Fruit fly (Drosophila melanogaster) whole organism, embryonic: ENCODE results near the gene ball.

Source experiments
- Atf-2 ChIP-seq: fragments of 200-800 bp; sonication (Bioruptor generic); optimal IDR thresholded peaks from 2 replicates; lab custom pipeline; 2016; ENCODE audit warnings: missing biosample characterization, missing genetic modification characterization
- Bteb2 ChIP-seq: fragments of 200-800 bp; sonication (Bioruptor generic); optimal IDR thresholded peaks from 2 replicates; lab custom pipeline; 2016; ENCODE audit warnings: missing biosample characterization, missing genetic modification characterization
- C15 ChIP-seq: fragments of 200-800 bp; sonication (Bioruptor generic); IDR thresholded peaks from 3 replicates; pipeline ENCODE4 v1.3.6; 2022; ENCODE audit warnings: missing biosample characterization, missing genetic modification characterization
- CG10543 ChIP-seq: fragments of 200-800 bp; sonication (Bioruptor generic); optimal IDR thresholded peaks from 3 replicates; lab custom pipeline; 2017; ENCODE audit warnings: missing biosample characterization, mild to moderate bottlenecking, missing genetic modification characterization, moderate library complexity
- CG10979 ChIP-seq: fragments of 200-800 bp; sonication (Bioruptor generic); optimal IDR thresholded peaks from 2 replicates; lab custom pipeline; 2018; ENCODE audit warnings: missing biosample characterization, mild to moderate bottlenecking, missing genetic modification characterization, moderate library complexity
- CG11093 ChIP-seq: fragments of 200-800 bp; sonication (Bioruptor generic); IDR thresholded peaks from 3 replicates; pipeline ENCODE4 v1.3.6; 2022; ENCODE audit warnings: missing biosample characterization, missing genetic modification characterization
- CG11398 ChIP-seq: fragments of 200-800 bp; sonication (Bioruptor generic); optimal IDR thresholded peaks from 2 replicates; lab custom pipeline; 2016; ENCODE audit warnings: missing biosample characterization, missing genetic modification characterization
- CG11695 ChIP-seq: fragments of 200-800 bp; sonication (Bioruptor generic); IDR thresholded peaks from 3 replicates; pipeline ENCODE4 v1.3.6; 2022; ENCODE audit warnings: missing biosample characterization, missing genetic modification characterization
- CG13287 ChIP-seq: fragments of 200-800 bp; sonication (Bioruptor generic); IDR thresholded peaks from 2 replicates; pipeline ENCODE4 v1.3.6; 2022; ENCODE audit warnings: missing biosample characterization, missing genetic modification characterization; ENCODE audit not compliant: partially characterized antibody
- CG13424 ChIP-seq: fragments of 200-800 bp; sonication (Bioruptor generic); optimal IDR thresholded peaks from 2 replicates; lab custom pipeline; 2019; ENCODE audit warnings: missing biosample characterization, mild to moderate bottlenecking, missing genetic modification characterization, moderate library complexity
- CG13775 ChIP-seq: fragments of 200-800 bp; sonication (Bioruptor generic); optimal IDR thresholded peaks from 3 replicates; lab custom pipeline; 2017; ENCODE audit warnings: missing biosample characterization, mild to moderate bottlenecking, missing genetic modification characterization
- CG14710 ChIP-seq: fragments of 200-800 bp; sonication (Bioruptor generic); optimal IDR thresholded peaks from 3 replicates; lab custom pipeline; 2019; ENCODE audit warnings: missing biosample characterization, mild to moderate bottlenecking, missing genetic modification characterization, moderate library complexity
- CG1529 ChIP-seq: fragments of 200-800 bp; sonication (Bioruptor generic); optimal IDR thresholded peaks from 3 replicates; lab custom pipeline; 2018; ENCODE audit warnings: missing biosample characterization, missing genetic modification characterization
- CG15514 ChIP-seq: fragments of 200-800 bp; sonication (Bioruptor generic); optimal IDR thresholded peaks from 3 replicates; lab custom pipeline; 2017; ENCODE audit warnings: missing biosample characterization, missing genetic modification characterization, mild to moderate bottlenecking, moderate library complexity, missing genetic modification reagents
- CG16863 ChIP-seq: fragments of 200-800 bp; sonication (Bioruptor generic); optimal IDR thresholded peaks from 3 replicates; lab custom pipeline; 2016; ENCODE audit warnings: missing biosample characterization, missing genetic modification characterization
- CG17328 ChIP-seq: fragments of 200-800 bp; sonication (Bioruptor generic); IDR thresholded peaks from 2 replicates; pipeline ENCODE4 v1.3.6; 2022; ENCODE audit warnings: missing biosample characterization, missing genetic modification characterization
- CG17359 ChIP-seq: fragments of 200-800 bp; sonication (Bioruptor generic); optimal IDR thresholded peaks from 3 replicates; lab custom pipeline; 2018; ENCODE audit warnings: missing biosample characterization, mild to moderate bottlenecking, missing genetic modification characterization, moderate library complexity
- CG1832 ChIP-seq: fragments of 200-800 bp; sonication (Bioruptor generic); optimal IDR thresholded peaks from 2 replicates; lab custom pipeline; 2017; ENCODE audit warnings: missing biosample characterization, mild to moderate bottlenecking, missing genetic modification characterization, inconsistent platforms
- CG18476 ChIP-seq: fragments of 200-800 bp; sonication (Bioruptor generic); optimal IDR thresholded peaks from 2 replicates; lab custom pipeline; 2016; ENCODE audit warnings: missing biosample characterization, mild to moderate bottlenecking, missing genetic modification characterization
- CG3065 ChIP-seq: fragments of 200-800 bp; sonication (Bioruptor generic); optimal IDR thresholded peaks from 2 replicates; lab custom pipeline; 2016; ENCODE audit warnings: missing biosample characterization, missing genetic modification characterization
- CG7271 ChIP-seq: fragments of 200-800 bp; sonication (Bioruptor generic); optimal IDR thresholded peaks from 2 replicates; lab custom pipeline; 2018; ENCODE audit warnings: missing biosample characterization, mild to moderate bottlenecking, missing genetic modification characterization, moderate library complexity
- Deaf1 ChIP-seq: fragments of 200-800 bp; optimal IDR thresholded peaks from 3 replicates; lab custom pipeline; 2019; ENCODE audit warnings: missing biosample characterization, mild to moderate bottlenecking, missing genetic modification characterization, moderate library complexity
- Dek ChIP-seq: fragments of 200-800 bp; sonication (Bioruptor generic); optimal IDR thresholded peaks from 3 replicates; lab custom pipeline; 2019; ENCODE audit warnings: missing biosample characterization, mild to moderate bottlenecking, missing genetic modification characterization, moderate library complexity
- E2f2 ChIP-seq: fragments of 200-800 bp; sonication (Bioruptor generic); IDR thresholded peaks from 2 replicates; pipeline ENCODE4 v1.3.6; 2022; ENCODE audit warnings: missing biosample characterization, missing genetic modification characterization
- Med ChIP-seq: fragments of 200-800 bp; sonication (Bioruptor generic); peaks from one replicate; lab custom pipeline; 2016; ENCODE audit warnings: missing biosample characterization, missing genetic modification characterization, mild to moderate bottlenecking, inconsistent platforms, moderate library complexity
- Mrtf ChIP-seq: fragments of 200-800 bp; sonication (Bioruptor generic); IDR thresholded peaks from 3 replicates; pipeline ENCODE4 v1.3.6; 2022; ENCODE audit warnings: missing biosample characterization, missing genetic modification characterization
- Nf-YC ChIP-seq: fragments of 200-800 bp; optimal IDR thresholded peaks from 3 replicates; lab custom pipeline; 2019; ENCODE audit warnings: missing biosample characterization, mild to moderate bottlenecking, missing genetic modification characterization, moderate library complexity
- PHDP ChIP-seq: fragments of 200-800 bp; sonication (Bioruptor generic); optimal IDR thresholded peaks from 3 replicates; lab custom pipeline; 2018; ENCODE audit warnings: missing biosample characterization, mild to moderate bottlenecking, missing genetic modification characterization, moderate library complexity
- Ptx1 ChIP-seq: fragments of 200-800 bp; sonication (Bioruptor generic); IDR thresholded peaks from 2 replicates; pipeline ENCODE4 v1.3.6; 2022; ENCODE audit warnings: missing biosample characterization, missing genetic modification characterization
- Side ChIP-seq: fragments of 200-800 bp; sonication (Bioruptor generic); optimal IDR thresholded peaks from 2 replicates; lab custom pipeline; 2016; ENCODE audit warnings: missing biosample characterization, missing genetic modification characterization
- bsh ChIP-seq, 2 experiments: fragments of 200-800 bp; sonication (Bioruptor generic); optimal IDR thresholded peaks; 2 replicates each; lab custom pipeline; 2017 to 2018; ENCODE audit warnings: mild to moderate bottlenecking in 2 of 2, missing biosample characterization in 2 of 2, missing genetic modification characterization in 2 of 2, moderate library complexity in 1 of 2
- chinmo ChIP-seq: fragments of 200-800 bp; sonication (Bioruptor generic); IDR thresholded peaks from 4 replicates; pipeline ENCODE4 v1.3.6; 2022; ENCODE audit warnings: missing biosample characterization, missing genetic modification characterization; ENCODE audit not compliant: partially characterized antibody
- dmrt11E ChIP-seq: fragments of 200-800 bp; sonication (Bioruptor generic); optimal IDR thresholded peaks from 3 replicates; lab custom pipeline; 2018; ENCODE audit warnings: missing biosample characterization, mild to moderate bottlenecking, missing genetic modification characterization, moderate library complexity
- en ChIP-seq: fragments of 200-800 bp; sonication (Bioruptor generic); optimal IDR thresholded peaks from 2 replicates; lab custom pipeline; 2016; ENCODE audit warnings: missing biosample characterization, missing genetic modification characterization
- gsb ChIP-seq: fragments of 200-800 bp; sonication (Bioruptor generic); IDR thresholded peaks from 2 replicates; pipeline ENCODE4 v1.3.6; 2022; ENCODE audit warnings: missing biosample characterization, missing genetic modification characterization
- hb ChIP-seq: fragments of 200-800 bp; sonication (Bioruptor generic); IDR thresholded peaks from 3 replicates; pipeline ENCODE4 v1.3.6; 2022; ENCODE audit warnings: missing biosample characterization, missing genetic modification characterization; ENCODE audit not compliant: partially characterized antibody
- klu ChIP-seq: fragments of 200-800 bp; sonication (Bioruptor generic); IDR thresholded peaks from 2 replicates; pipeline ENCODE4 v1.3.6; 2022; ENCODE audit warnings: missing biosample characterization, missing genetic modification characterization
- lab ChIP-seq: fragments of 200-800 bp; sonication (Bioruptor generic); optimal IDR thresholded peaks from 3 replicates; lab custom pipeline; 2017; ENCODE audit warnings: missing biosample characterization, missing genetic modification characterization, mild to moderate bottlenecking, moderate library complexity, missing genetic modification reagents
- p53 ChIP-seq: fragments of 200-800 bp; sonication (Bioruptor generic); optimal IDR thresholded peaks from 2 replicates; lab custom pipeline; 2016; ENCODE audit warnings: missing biosample characterization, missing genetic modification characterization
- pho ChIP-seq: fragments of 200-800 bp; sonication (Bioruptor generic); optimal IDR thresholded peaks from 2 replicates; lab custom pipeline; 2016; ENCODE audit warnings: missing biosample characterization, missing genetic modification characterization
- phol ChIP-seq: fragments of 200-800 bp; sonication (Bioruptor generic); optimal IDR thresholded peaks from 3 replicates; lab custom pipeline; 2018; ENCODE audit warnings: missing biosample characterization, mild to moderate bottlenecking, missing genetic modification characterization, moderate library complexity
- pum ChIP-seq: fragments of 200-800 bp; sonication (Bioruptor generic); optimal IDR thresholded peaks from 2 replicates; lab custom pipeline; 2016; ENCODE audit warnings: missing biosample characterization, missing genetic modification characterization
- sens ChIP-seq: fragments of 200-800 bp; sonication (Bioruptor generic); peaks from one replicate; lab custom pipeline; 2016; ENCODE audit warnings: missing biosample characterization, missing genetic modification characterization
- sima ChIP-seq: fragments of 200-800 bp; sonication (Bioruptor generic); optimal IDR thresholded peaks from 2 replicates; lab custom pipeline; 2016; ENCODE audit warnings: missing biosample characterization, missing genetic modification characterization
- trh ChIP-seq: fragments of 200-800 bp; sonication (Bioruptor generic); optimal IDR thresholded peaks from 2 replicates; lab custom pipeline; 2016; ENCODE audit warnings: missing biosample characterization, missing genetic modification characterization
- vvl ChIP-seq: fragments of 200-800 bp; sonication (Bioruptor generic); IDR thresholded peaks from 2 replicates; pipeline ENCODE4 v1.3.6; 2022; ENCODE audit warnings: missing biosample characterization, missing genetic modification characterization

ball gene

dm6 chr3R:26866577-26867456 lies at the start of gene ball, which contains the start of gene His2Av (continued):
- 0 out of 3 replicates have a peak, but pooled peaks have one; percentile 47 for TF ChIP-seq CG11093 (GFP tag; lab: Robert Waterston, UW)
- TF ChIP-seq, all 482 proteins: peak for 437

- TF ChIP-seq CG3065: no peak
- peak in 1 of 2 experiments; percentile 43 for TF ChIP-seq bsh (GFP tag; optimal IDR thresholded peaks at IDR 0.05; lab: Kevin White, UChicago)
- no peak for TF ChIP-seq CG13424 (tag; lab: Kevin White, UChicago)
- peak; percentile 79 for TF ChIP-seq CG15514 (GFP tag; lab: Kevin White, UChicago)
- TF ChIP-seq Nf-YC (tag; lab: Kevin White, UChicago): peak; percentile 41
- peak; percentile 18 for TF ChIP-seq CG11398 (GFP tag; lab: Kevin White, UChicago)
- peak; percentile 39 for TF ChIP-seq CG14710 (tag; lab: Kevin White, UChicago)
- peak; percentile 63 for TF ChIP-seq pho
- peak; percentile 95 for TF ChIP-seq Med (GFP tag; lab: Kevin White, UChicago)
- peak; percentile 46; the same call in 2 of the 3 replicates for TF ChIP-seq CG11695
- peak; percentile 64 for TF ChIP-seq CG17359
- peak; percentile 48; the same call in 1 of the 2 replicates for TF ChIP-seq gsb (GFP tag; lab: Robert Waterston, UW)
- TF ChIP-seq Atf-2 (GFP tag; lab: Kevin White, UChicago): no peak
- TF ChIP-seq E2f2 (GFP tag; lab: Robert Waterston, UW): 0 out of 2 replicates have a peak, but pooled peaks have one; percentile 30
- peak; percentile 67 for TF ChIP-seq Side (GFP tag; lab: Kevin White, UChicago)
- no peak for TF ChIP-seq en (GFP tag; lab: Kevin White, UChicago)
- TF ChIP-seq hb (GFP tag; lab: Robert Waterston, UW): no peak
- TF ChIP-seq Deaf1 (tag; lab: Kevin White, UChicago): peak; percentile 73
- TF ChIP-seq CG17328 (GFP tag; lab: Robert Waterston, UW): peak; percentile 34
- TF ChIP-seq klu (GFP tag; lab: Robert Waterston, UW): no peak
- TF ChIP-seq CG16863: no peak
- TF ChIP-seq pum: no peak
- TF ChIP-seq lab (GFP tag; lab: Kevin White, UChicago): peak; percentile 92
- no peak for TF ChIP-seq Bteb2 (GFP tag; lab: Kevin White, UChicago)
- TF ChIP-seq C15 (GFP tag; lab: Robert Waterston, UW): no peak
- TF ChIP-seq CG18476 (GFP tag; lab: Kevin White, UChicago): peak; percentile 31
- TF ChIP-seq CG1832 (GFP tag; lab: Kevin White, UChicago): no peak
- TF ChIP-seq Dek: peak; percentile 36
- no peak for TF ChIP-seq CG7271 (tag; lab: Kevin White, UChicago)
- TF ChIP-seq phol (tag; lab: Kevin White, UChicago): peak; percentile 49
- TF ChIP-seq PHDP (tag; lab: Kevin White, UChicago): peak; percentile 59
- no peak for TF ChIP-seq trh (GFP tag; lab: Kevin White, UChicago)
- peak; percentile 56 for TF ChIP-seq CG13287 (GFP tag; lab: Robert Waterston, UW)
- TF ChIP-seq chinmo (GFP tag; lab: Robert Waterston, UW): peak; percentile 91; the same call in 2 of the 4 replicates
- TF ChIP-seq CG1529: no peak
- TF ChIP-seq p53 (GFP tag; lab: Kevin White, UChicago): no peak
- TF ChIP-seq vvl (GFP tag; lab: Robert Waterston, UW): peak; percentile 82; the same call in 1 of the 2 replicates
- peak; percentile 56 for TF ChIP-seq Ptx1 (GFP tag; lab: Robert Waterston, UW)
- TF ChIP-seq CG10979 (tag; lab: Kevin White, UChicago): peak; percentile 70
- peak; percentile 86 for TF ChIP-seq CG10543 (GFP tag; lab: Kevin White, UChicago)
- TF ChIP-seq sens (GFP tag; lab: Kevin White, UChicago): peak; percentile 45
- TF ChIP-seq dmrt11E (tag; lab: Kevin White, UChicago): peak; percentile 18
- TF ChIP-seq sima (GFP tag; lab: Kevin White, UChicago): no peak
- TF ChIP-seq Mrtf (GFP tag; lab: Robert Waterston, UW): no peak
- TF ChIP-seq CG13775: peak; percentile 31
Measured at dm6 chr3R:26915463-26915925, 48.9 kb upstream of the ball start, which contains the start of gene CG46339. CG46339 (plus strand) TSS chr3R:26915761.
